Worm (Caenorhabditis elegans): ENCODE results near the gene str-159.

The str-159 gene

ce11 chrIV:4883984-4884383 lies 25.2 kb upstream of the str-159 start, which contains the start of gene str-166:
TSS of gene str-166 (plus strand) at chrIV:4884284.
- TF ChIP-seq fkh-10 (GFP tag; optimal IDR thresholded peaks at IDR 0.05) (no peak), jun-1 (tag; optimal IDR thresholded peaks at IDR 0.05) (no peak), nhr-28 (tag; optimal IDR thresholded peaks at IDR 0.05) (no peak)

- TF ChIP-seq fkh-2 (tag; optimal IDR thresholded peaks at IDR 0.05) (no peak), hmg-11 (tag; optimal IDR thresholded peaks at IDR 0.05) (no peak), R02D3.7 (tag; optimal IDR thresholded peaks at IDR 0.05) (no peak), mdl-1 (tag; optimal IDR thresholded peaks at IDR 0.05) (no peak)
These were observed 23.7 kb upstream of the str-159 start for ce11 chrIV:4885435-4885834.

DNA sequence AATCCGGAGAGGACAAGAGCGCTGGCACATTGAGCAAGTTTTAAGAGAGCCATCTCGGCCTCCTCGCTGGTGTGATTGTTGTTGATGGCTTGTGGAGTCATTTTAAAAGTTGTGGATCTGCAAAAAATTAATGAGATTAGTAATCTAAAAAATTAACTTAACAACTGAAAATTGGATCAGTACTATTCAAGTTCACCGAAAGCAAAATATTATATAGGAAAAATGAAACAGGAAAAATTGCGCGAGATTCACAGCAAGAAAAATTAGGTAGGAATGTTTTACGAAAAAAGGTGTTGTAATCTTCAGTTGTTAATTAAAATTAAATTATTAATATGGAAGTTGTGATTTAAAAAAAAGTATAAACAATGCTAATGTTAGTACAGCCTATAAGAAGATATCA lies 21.9 kb upstream of the str-159 start, which contains the start of gene T08B6.1:
Gene T08B6.1 (minus strand): TSS at position 101 of the 400 bp plus-strand sequence.
- TF ChIP-seq zag-1 (tag; optimal IDR thresholded peaks at IDR 0.05) = no peak
- no peak for TF ChIP-seq R02D3.7 (tag; optimal IDR thresholded peaks at IDR 0.05)
- TF ChIP-seq nhr-77 (tag; optimal IDR thresholded peaks at IDR 0.05) = no peak
- TF ChIP-seq elt-2 (tag; optimal IDR thresholded peaks at IDR 0.05) = no peak
- no peak for TF ChIP-seq fos-1 (tag; optimal IDR thresholded peaks at IDR 0.05)
- no peak for TF ChIP-seq ceh-28 (tag; optimal IDR thresholded peaks at IDR 0.05)
- no peak for TF ChIP-seq nhr-43 (tag; optimal IDR thresholded peaks at IDR 0.05; ENCODE audit: poor library complexity, severe bottlenecking)
- TF ChIP-seq unc-39 (tag; optimal IDR thresholded peaks at IDR 0.05) = no peak
- no peak for TF ChIP-seq nhr-67 (tag; optimal IDR thresholded peaks at IDR 0.05)
- TF ChIP-seq elt-3 (tag; optimal IDR thresholded peaks at IDR 0.05) = no peak
- no peak for TF ChIP-seq hmg-11 (tag; optimal IDR thresholded peaks at IDR 0.05)
- TF ChIP-seq skn-1 (tag; optimal IDR thresholded peaks at IDR 0.05) = no peak
- TF ChIP-seq ztf-4 (tag; optimal IDR thresholded peaks at IDR 0.05) = no peak
- TF ChIP-seq lin-15B (tag; optimal IDR thresholded peaks at IDR 0.05) = no peak
- TF ChIP-seq tbx-2 (tag; optimal IDR thresholded peaks at IDR 0.05) = no peak

DNA sequence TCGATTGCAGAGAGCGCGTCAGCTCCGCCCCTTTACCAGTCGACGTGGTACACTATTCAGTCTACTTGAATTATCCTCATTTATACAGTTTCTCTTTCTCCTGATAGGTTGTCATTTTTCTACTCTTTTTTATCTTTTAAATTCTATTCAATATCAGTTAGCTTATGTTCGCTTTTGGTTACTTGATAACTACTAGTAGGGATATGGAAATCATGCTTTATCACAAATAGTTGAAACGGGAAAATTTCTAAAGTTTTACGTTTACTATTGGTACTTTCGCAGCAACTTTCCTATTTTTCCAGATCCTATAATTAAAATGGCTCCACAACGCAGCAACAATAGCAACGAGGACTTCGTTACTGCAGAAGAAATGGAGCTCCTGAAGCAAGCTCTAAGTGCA lies 19.5 kb upstream of the str-159 start, which contains the start of gene sgnh-1:
Gene sgnh-1 (plus strand): TSS at position 301 of the 400 bp plus-strand sequence.
- TF ChIP-seq lsy-12 (tag; optimal IDR thresholded peaks at IDR 0.05) = no peak
- TF ChIP-seq mml-1 (tag; optimal IDR thresholded peaks at IDR 0.05) = no peak
- TF ChIP-seq lin-15B (tag; optimal IDR thresholded peaks at IDR 0.05) = no peak
- TF ChIP-seq ama-1 (optimal IDR thresholded peaks at IDR 0.05) = no peak
- no peak for TF ChIP-seq nhr-237 (tag; optimal IDR thresholded peaks at IDR 0.05)
- TF ChIP-seq nhr-28 (tag; optimal IDR thresholded peaks at IDR 0.05) = no peak

ce11 chrIV:4890543-4890942 lies 18.6 kb upstream of the str-159 start, which contains the start of gene T08B6.9:
TSS of gene T08B6.9 (plus strand) at chrIV:4890843.
- no peak for TF ChIP-seq ZK546.5 (tag; optimal IDR thresholded peaks at IDR 0.05)
- no peak for TF ChIP-seq unc-62 (GFP tag; optimal IDR thresholded peaks at IDR 0.05)
- TF ChIP-seq nfya-1 (tag; optimal IDR thresholded peaks at IDR 0.05; ENCODE audit: insufficient read depth) = no peak
- TF ChIP-seq nhr-237 (tag; optimal IDR thresholded peaks at IDR 0.05) = no peak
- TF ChIP-seq nhr-23 (tag; optimal IDR thresholded peaks at IDR 0.05) = no peak
- no peak for TF ChIP-seq nhr-77 (tag; optimal IDR thresholded peaks at IDR 0.05)
- no peak for TF ChIP-seq aly-2 (tag; optimal IDR thresholded peaks at IDR 0.05)
- TF ChIP-seq hmg-11 (tag; optimal IDR thresholded peaks at IDR 0.05) = no peak
- TF ChIP-seq mdl-1 (tag; optimal IDR thresholded peaks at IDR 0.05) = no peak
- TF ChIP-seq jun-1 (tag; optimal IDR thresholded peaks at IDR 0.05) = no peak
- TF ChIP-seq elt-1 (tag; optimal IDR thresholded peaks at IDR 0.05) = no peak
- TF ChIP-seq ceh-9 (tag; optimal IDR thresholded peaks at IDR 0.05) = no peak
- TF ChIP-seq ceh-16 (tag; optimal IDR thresholded peaks at IDR 0.05) = no peak
- no peak for TF ChIP-seq nhr-76 (tag; optimal IDR thresholded peaks at IDR 0.05)

ce11 chrIV:4903961-4904360 lies 5.2 kb upstream of the str-159 start, which contains the start of gene str-161:
TSS of gene str-161 (minus strand) at chrIV:4904061.
- TF ChIP-seq ceh-16 (tag; optimal IDR thresholded peaks at IDR 0.05) = no peak
- TF ChIP-seq ztf-4 (tag; optimal IDR thresholded peaks at IDR 0.05) = no peak
- no peak for TF ChIP-seq jun-1 (tag; optimal IDR thresholded peaks at IDR 0.05)
- TF ChIP-seq zag-1 (tag; optimal IDR thresholded peaks at IDR 0.05) = no peak
- no peak for TF ChIP-seq elt-3 (tag; optimal IDR thresholded peaks at IDR 0.05)
- no peak for TF ChIP-seq lin-39 (tag; optimal IDR thresholded peaks at IDR 0.05)
- no peak for TF ChIP-seq hmg-11 (tag; optimal IDR thresholded peaks at IDR 0.05)
- TF ChIP-seq elt-2 (tag; optimal IDR thresholded peaks at IDR 0.05) = no peak
- no peak for TF ChIP-seq nhr-23 (tag; optimal IDR thresholded peaks at IDR 0.05)
- TF ChIP-seq sea-2 (GFP tag; optimal IDR thresholded peaks at IDR 0.05) = no peak
- no peak for TF ChIP-seq nhr-76 (tag; optimal IDR thresholded peaks at IDR 0.05)
- no peak for TF ChIP-seq egl-27 (tag; optimal IDR thresholded peaks at IDR 0.05)
- no peak for TF ChIP-seq ztf-11 (tag; optimal IDR thresholded peaks at IDR 0.05)
- TF ChIP-seq fkh-2 (tag; optimal IDR thresholded peaks at IDR 0.05) = no peak
- TF ChIP-seq R02D3.7 (tag; optimal IDR thresholded peaks at IDR 0.05) = no peak
